Worm (Caenorhabditis elegans) whole organism, young adult: ENCODE data around the gene cyp-34A6.

Experiments
- B0019.2 ChIP-seq: fragments of 200-800 bp; sonication (Bioruptor generic); conservative IDR thresholded peaks from 2 replicates; pipeline ENCODE4 v1.3.6; 2022; ENCODE audit warnings: missing genetic modification reagents, missing genetic modification characterization, missing compliant biosample characterization
- B0261.1 ChIP-seq: sonication (generic microtip); optimal IDR thresholded peaks from 2 replicates; lab custom pipeline; 2016; ENCODE audit warnings: mild to moderate bottlenecking, missing genetic modification characterization, moderate library complexity, missing compliant biosample characterization
- C06A6.2 ChIP-seq: fragments of 200-800 bp; sonication (Bioruptor generic); conservative IDR thresholded peaks from 2 replicates; pipeline ENCODE4 v1.3.6; 2022; ENCODE audit warnings: missing genetic modification characterization, missing compliant biosample characterization
- C17E4.6 ChIP-seq: fragments of 200-800 bp; sonication (Bioruptor generic); IDR thresholded peaks from 2 replicates; pipeline ENCODE4 v1.3.6; 2022; ENCODE audit warnings: missing genetic modification reagents, missing genetic modification characterization, missing compliant biosample characterization
- D2030.7 ChIP-seq: fragments of 200-800 bp; sonication (Bioruptor generic); IDR thresholded peaks from 2 replicates; pipeline ENCODE4 v1.3.6; 2022; ENCODE audit warnings: missing genetic modification reagents, missing genetic modification characterization, missing compliant biosample characterization
- F23B12.7 ChIP-seq: sonication (generic microtip); optimal IDR thresholded peaks from 2 replicates; lab custom pipeline; 2017; ENCODE audit warnings: missing genetic modification characterization, mild to moderate bottlenecking, missing compliant biosample characterization, antibody characterized with exemption, moderate library complexity; ENCODE audit not compliant: insufficient read depth
- F33H1.4 ChIP-seq: fragments of 200-800 bp; sonication (Bioruptor generic); IDR thresholded peaks from 2 replicates; pipeline ENCODE4 v1.3.6; 2022; ENCODE audit warnings: missing genetic modification reagents, missing genetic modification characterization, missing compliant biosample characterization
- F49E8.2 ChIP-seq: sonication (generic microtip); optimal IDR thresholded peaks from 3 replicates; lab custom pipeline; 2017; ENCODE audit warnings: missing genetic modification characterization, mild to moderate bottlenecking, missing compliant biosample characterization, antibody characterized with exemption, moderate library complexity; ENCODE audit not compliant: insufficient read depth
- F52B5.7 ChIP-seq: sonication (generic microtip); optimal IDR thresholded peaks from 2 replicates; lab custom pipeline; 2016; ENCODE audit warnings: mild to moderate bottlenecking, missing genetic modification characterization, missing compliant biosample characterization
- F55B11.4 ChIP-seq: sonication (generic microtip); optimal IDR thresholded peaks from 2 replicates; lab custom pipeline; 2016; ENCODE audit warnings: missing compliant biosample characterization, missing genetic modification characterization, borderline replicate concordance; ENCODE audit not compliant: insufficient read depth
- F57C9.4 ChIP-seq: sonication (generic microtip); optimal IDR thresholded peaks from 2 replicates; lab custom pipeline; 2017; ENCODE audit warnings: mild to moderate bottlenecking, missing genetic modification characterization, missing compliant biosample characterization
- T07F8.4 ChIP-seq: sonication (generic microtip); optimal IDR thresholded peaks from 2 replicates; lab custom pipeline; 2016; ENCODE audit warnings: mild to moderate bottlenecking, missing genetic modification characterization, moderate library complexity, missing compliant biosample characterization
- T26A5.8 ChIP-seq: sonication (generic microtip); optimal IDR thresholded peaks from 2 replicates; lab custom pipeline; 2016; ENCODE audit warnings: missing genetic modification characterization, missing compliant biosample characterization
- Y53F4B.3 ChIP-seq: fragments of 200-800 bp; sonication (Bioruptor generic); IDR thresholded peaks from 2 replicates; pipeline ENCODE4 v1.3.6; 2022; ENCODE audit warnings: missing genetic modification reagents, missing genetic modification characterization, missing compliant biosample characterization
- aptf-3 ChIP-seq: fragments of 200-800 bp; sonication (Bioruptor generic); IDR thresholded peaks from 2 replicates; pipeline ENCODE4 v1.3.6; 2022; ENCODE audit warnings: missing genetic modification characterization, missing compliant biosample characterization
- atf-7 ChIP-seq: sonication (generic microtip); optimal IDR thresholded peaks from 2 replicates; lab custom pipeline; 2017; ENCODE audit warnings: mild to moderate bottlenecking, missing genetic modification characterization, missing compliant biosample characterization
- attf-3 ChIP-seq: fragments of 200-800 bp; sonication (Bioruptor generic); conservative IDR thresholded peaks from 2 replicates; pipeline ENCODE4 v1.3.6; 2022; ENCODE audit warnings: missing genetic modification reagents, missing genetic modification characterization, missing compliant biosample characterization
- bed-1 ChIP-seq: fragments of 200-800 bp; sonication (Bioruptor generic); IDR thresholded peaks from 2 replicates; pipeline ENCODE4 v1.3.6; 2022; ENCODE audit warnings: missing genetic modification reagents, missing genetic modification characterization, missing compliant biosample characterization
- ceh-100 ChIP-seq: fragments of 200-800 bp; sonication (Bioruptor generic); IDR thresholded peaks from 2 replicates; pipeline ENCODE4 v1.3.6; 2022; ENCODE audit warnings: missing genetic modification reagents, missing genetic modification characterization, missing compliant biosample characterization
- ceh-40 ChIP-seq: fragments of 200-800 bp; sonication (Bioruptor generic); IDR thresholded peaks from 2 replicates; pipeline ENCODE4 v1.3.6; 2022; ENCODE audit warnings: missing genetic modification characterization, missing compliant biosample characterization
- ceh-58 ChIP-seq: fragments of 200-800 bp; sonication (Bioruptor generic); IDR thresholded peaks from 2 replicates; pipeline ENCODE4 v1.3.6; 2022; ENCODE audit warnings: missing genetic modification characterization, missing compliant biosample characterization
- ceh-91 ChIP-seq: fragments of 200-800 bp; sonication (Bioruptor generic); IDR thresholded peaks from 2 replicates; pipeline ENCODE4 v1.3.6; 2022; ENCODE audit warnings: missing genetic modification reagents, missing genetic modification characterization, missing compliant biosample characterization
- hlh-26 ChIP-seq: fragments of 200-800 bp; sonication (Bioruptor generic); conservative IDR thresholded peaks from 2 replicates; pipeline ENCODE4 v1.3.6; 2022; ENCODE audit warnings: missing genetic modification reagents, missing genetic modification characterization, missing compliant biosample characterization
- hsf-1 ChIP-seq: fragments of 200-800 bp; sonication (Bioruptor generic); IDR thresholded peaks from 2 replicates; pipeline ENCODE4 v1.3.6; 2022; ENCODE audit warnings: missing genetic modification reagents, missing genetic modification characterization, missing compliant biosample characterization
- lag-1 ChIP-seq: fragments of 200-800 bp; sonication (Bioruptor generic); IDR thresholded peaks from 2 replicates; pipeline ENCODE4 v1.3.6; 2022; ENCODE audit warnings: missing genetic modification reagents, missing genetic modification characterization, missing compliant biosample characterization
- lin-40 ChIP-seq: sonication (generic microtip); optimal IDR thresholded peaks from 2 replicates; lab custom pipeline; 2016; ENCODE audit warnings: missing genetic modification characterization, mild to moderate bottlenecking, missing compliant biosample characterization, missing genotype, missing genetic modification reagents
- mcd-1 ChIP-seq: fragments of 200-800 bp; sonication (Bioruptor generic); IDR thresholded peaks from 2 replicates; pipeline ENCODE4 v1.3.6; 2022; ENCODE audit warnings: missing genetic modification reagents, missing genetic modification characterization, missing compliant biosample characterization
- nfya-2 ChIP-seq: fragments of 200-800 bp; sonication (Bioruptor generic); IDR thresholded peaks from 2 replicates; pipeline ENCODE4 v1.3.6; 2022; ENCODE audit warnings: missing genetic modification reagents, missing genetic modification characterization, missing compliant biosample characterization
- nfyb-1 ChIP-seq: fragments of 200-800 bp; sonication (Bioruptor generic); IDR thresholded peaks from 2 replicates; pipeline ENCODE4 v1.3.6; 2022; ENCODE audit warnings: missing genetic modification reagents, missing genetic modification characterization, missing compliant biosample characterization
- nhr-90 ChIP-seq: sonication (generic microtip); optimal IDR thresholded peaks from 2 replicates; lab custom pipeline; 2016; ENCODE audit warnings: missing genotype, mild to moderate bottlenecking, missing genetic modification characterization, missing compliant biosample characterization
- pbrm-1 ChIP-seq: fragments of 200-800 bp; sonication (Bioruptor generic); IDR thresholded peaks from 2 replicates; pipeline ENCODE4 v1.3.6; 2022; ENCODE audit warnings: missing genetic modification reagents, missing genetic modification characterization, missing compliant biosample characterization
- rcor-1 ChIP-seq: fragments of 200-800 bp; sonication (Bioruptor generic); IDR thresholded peaks from 2 replicates; pipeline ENCODE4 v1.3.6; 2022; ENCODE audit warnings: missing genetic modification reagents, missing genetic modification characterization, missing compliant biosample characterization
- rec-8 ChIP-seq, 2 experiments: sonication (generic microtip); optimal IDR thresholded peaks; 2 replicates each; lab custom pipeline; 2016; ENCODE audit warnings: mild to moderate bottlenecking in 2 of 2, missing genetic modification characterization in 2 of 2, missing genetic modification reagents in 2 of 2, missing genotype in 2 of 2, missing biosample characterization in 1 of 2, missing compliant biosample characterization in 1 of 2, moderate library complexity in 1 of 2
- sptf-2 ChIP-seq: fragments of 200-800 bp; sonication (Bioruptor generic); optimal IDR thresholded peaks from 2 replicates; lab custom pipeline; 2018; ENCODE audit warnings: mild to moderate bottlenecking, missing genetic modification characterization, missing compliant biosample characterization
- zfh-2 ChIP-seq: fragments of 200-800 bp; sonication (Bioruptor generic); conservative IDR thresholded peaks from 2 replicates; pipeline ENCODE4 v1.3.6; 2022; ENCODE audit warnings: missing genetic modification reagents, missing genetic modification characterization, missing compliant biosample characterization
- zim-3 ChIP-seq: sonication (generic microtip); optimal IDR thresholded peaks from 2 replicates; lab custom pipeline; 2017; ENCODE audit warnings: mild to moderate bottlenecking, missing genetic modification characterization, moderate library complexity, missing compliant biosample characterization
- ztf-25 ChIP-seq: fragments of 200-800 bp; sonication (Bioruptor generic); IDR thresholded peaks from 2 replicates; pipeline ENCODE4 v1.3.6; 2022; ENCODE audit warnings: missing genetic modification reagents, missing genetic modification characterization, missing compliant biosample characterization

Gene cyp-34A6

ce11 chrV:3953739-3954138 is 7.4 kb downstream of the cyp-34A6 start, which contains the start of gene str-247 (continued):
- no peak for TF ChIP-seq ztf-25 (GFP tag; lab: Robert Waterston, UW)
- TF ChIP-seq sptf-2, result no peak
- TF ChIP-seq F33H1.4 (GFP tag; lab: Robert Waterston, UW), result no peak

ce11 chrV:3949723-3950122 is 11.4 kb downstream of the cyp-34A6 start, which contains the start of gene dach-1:
Gene dach-1 (plus strand): TSS chrV:3950023.
- no peak for TF ChIP-seq rcor-1 (GFP tag; lab: Robert Waterston, UW)
- no peak for TF ChIP-seq nhr-90 (tag; lab: Kevin White, UChicago)
- TF ChIP-seq F55B11.4 (tag; lab: Kevin White, UChicago), result no peak
- TF ChIP-seq nfya-2 (GFP tag; lab: Robert Waterston, UW), result no peak
- no peak for TF ChIP-seq B0261.1 (tag; lab: Kevin White, UChicago)
- no peak for TF ChIP-seq ceh-91
- no peak for TF ChIP-seq F52B5.7 (tag; lab: Kevin White, UChicago)
- TF ChIP-seq zim-3, result no peak
- TF ChIP-seq lin-40 (tag; lab: Kevin White, UChicago), result no peak
- no peak for TF ChIP-seq C06A6.2 (GFP tag; lab: Robert Waterston, UW)
- no peak for TF ChIP-seq ceh-40 (GFP tag; lab: Robert Waterston, UW)
- TF ChIP-seq F49E8.2 (tag; lab: Kevin White, UChicago), result no peak
- no peak for TF ChIP-seq C17E4.6 (GFP tag; lab: Robert Waterston, UW)
- TF ChIP-seq D2030.7 (GFP tag; lab: Robert Waterston, UW), result no peak
- TF ChIP-seq bed-1 (GFP tag; lab: Robert Waterston, UW), result no peak
- no peak for TF ChIP-seq T07F8.4 (tag; lab: Kevin White, UChicago)
- TF ChIP-seq mcd-1, result no peak
- no peak for TF ChIP-seq Y53F4B.3 (GFP tag; lab: Robert Waterston, UW)
- TF ChIP-seq, all 124 proteins: peak for 0

ce11 chrV:3945053-3945452 is 16.1 kb downstream of the cyp-34A6 start, which contains the start of gene cyp-35B3:
Gene cyp-35B3 (plus strand): TSS chrV:3945353.
- TF ChIP-seq rec-8 (tag; optimal IDR thresholded peaks at IDR 0.05; lab: Kevin White, UChicago) (no peak), hsf-1 (GFP tag; lab: Robert Waterston, UW) (no peak), D2030.7 (GFP tag; lab: Robert Waterston, UW) (no peak), B0019.2 (GFP tag; lab: Robert Waterston, UW) (no peak), ceh-58 (GFP tag; lab: Robert Waterston, UW) (no peak), F23B12.7 (no peak), attf-3 (GFP tag; lab: Robert Waterston, UW) (no peak)
- TF ChIP-seq, all 124 proteins: peak for 0

ce11 chrV:3943364-3943763 is 17.8 kb downstream of the cyp-34A6 start:
- TF ChIP-seq ceh-40 (GFP tag; lab: Robert Waterston, UW) (no peak), F57C9.4 (no peak), ceh-100 (GFP tag; lab: Robert Waterston, UW) (no peak), ceh-91 (no peak), hlh-26 (GFP tag; lab: Robert Waterston, UW) (no peak), T26A5.8 (tag; lab: Kevin White, UChicago) (no peak), D2030.7 (GFP tag; lab: Robert Waterston, UW) (no peak)

ce11 chrV:3941860-3942259 is 19.3 kb downstream of the cyp-34A6 start, which contains the start of gene cyp-35B2:
Gene cyp-35B2 (plus strand): TSS chrV:3942160.
- TF ChIP-seq nfyb-1 (GFP tag; lab: Robert Waterston, UW) (no peak), lag-1 (GFP tag; lab: Robert Waterston, UW) (no peak), hlh-26 (GFP tag; lab: Robert Waterston, UW) (no peak), pbrm-1 (GFP tag; lab: Robert Waterston, UW) (no peak), nhr-90 (tag; lab: Kevin White, UChicago) (no peak), aptf-3 (no peak), C17E4.6 (GFP tag; lab: Robert Waterston, UW) (no peak), atf-7 (tag; lab: Kevin White, UChicago) (no peak), zfh-2 (GFP tag; lab: Robert Waterston, UW) (no peak), ceh-40 (GFP tag; lab: Robert Waterston, UW) (no peak), F23B12.7 (no peak)
